Fruit fly (Drosophila melanogaster) whole organism, prepupa: ENCODE results near the gene CG5079.

ENCODE experiments used
- Blimp-1 ChIP-seq: fragments of 200-800 bp; sonication (Bioruptor generic); optimal IDR thresholded peaks from 3 replicates; lab custom pipeline; 2017; ENCODE audit warnings: missing biosample characterization, missing genetic modification characterization, mild to moderate bottlenecking, moderate library complexity, missing genetic modification reagents
- CG10631 ChIP-seq: fragments of 200-800 bp; sonication (Bioruptor generic); optimal IDR thresholded peaks from 2 replicates; lab custom pipeline; 2016; ENCODE audit warnings: missing biosample characterization, missing genetic modification characterization
- CG11294 ChIP-seq: fragments of 200-800 bp; sonication (Bioruptor generic); IDR thresholded peaks from 2 replicates; pipeline ENCODE4 v1.3.6; 2022; ENCODE audit warnings: missing biosample characterization, missing genetic modification characterization
- CG11762 ChIP-seq: fragments of 200-800 bp; sonication (Bioruptor generic); optimal IDR thresholded peaks from 3 replicates; lab custom pipeline; 2016; ENCODE audit warnings: missing biosample characterization, missing genetic modification characterization; ENCODE audit not compliant: insufficient read depth
- CG11902 ChIP-seq: fragments of 200-800 bp; sonication (Bioruptor generic); optimal IDR thresholded peaks from 3 replicates; lab custom pipeline; 2016; ENCODE audit warnings: missing biosample characterization, missing genetic modification characterization
- CG15336 ChIP-seq: fragments of 200-800 bp; sonication (Bioruptor generic); IDR thresholded peaks from 2 replicates; pipeline ENCODE4 v1.3.6; 2022; ENCODE audit warnings: missing biosample characterization, missing genetic modification characterization
- CG1621 ChIP-seq: fragments of 200-800 bp; sonication (Bioruptor generic); optimal IDR thresholded peaks from 3 replicates; lab custom pipeline; 2018; ENCODE audit warnings: missing biosample characterization, mild to moderate bottlenecking, missing genetic modification characterization
- CG16779 ChIP-seq: fragments of 200-800 bp; sonication (Bioruptor generic); optimal IDR thresholded peaks from 3 replicates; lab custom pipeline; 2017; ENCODE audit warnings: missing biosample characterization, mild to moderate bottlenecking, missing genetic modification characterization
- CG31627 ChIP-seq: fragments of 200-800 bp; sonication (Bioruptor generic); optimal IDR thresholded peaks from 3 replicates; lab custom pipeline; 2016; ENCODE audit warnings: missing biosample characterization, missing genetic modification characterization
- CG32006 ChIP-seq: fragments of 200-800 bp; sonication (Bioruptor generic); optimal IDR thresholded peaks from 3 replicates; lab custom pipeline; 2017; ENCODE audit warnings: missing biosample characterization, mild to moderate bottlenecking, missing genetic modification characterization
- CG34406 ChIP-seq: fragments of 200-800 bp; sonication (Bioruptor generic); optimal IDR thresholded peaks from 3 replicates; lab custom pipeline; 2016; ENCODE audit warnings: missing biosample characterization, missing genetic modification characterization
- CG3919 ChIP-seq: fragments of 200-800 bp; sonication (Bioruptor generic); optimal IDR thresholded peaks from 3 replicates; lab custom pipeline; 2016; ENCODE audit warnings: missing biosample characterization, missing genetic modification characterization
- CG4318 ChIP-seq: fragments of 200-800 bp; sonication (Bioruptor generic); optimal IDR thresholded peaks from 3 replicates; lab custom pipeline; 2017; ENCODE audit warnings: missing biosample characterization, mild to moderate bottlenecking, missing genetic modification characterization
- CG6276 ChIP-seq: fragments of 200-800 bp; sonication (Bioruptor generic); optimal IDR thresholded peaks from 2 replicates; lab custom pipeline; 2017; ENCODE audit warnings: missing biosample characterization, mild to moderate bottlenecking, missing genetic modification characterization
- CG6792 ChIP-seq: fragments of 200-800 bp; sonication (Bioruptor generic); optimal IDR thresholded peaks from 3 replicates; lab custom pipeline; 2016; ENCODE audit warnings: missing biosample characterization, missing genetic modification characterization
- CG6808 ChIP-seq: fragments of 200-800 bp; sonication (Bioruptor generic); optimal IDR thresholded peaks from 3 replicates; lab custom pipeline; 2017; ENCODE audit warnings: missing biosample characterization, missing genetic modification characterization, mild to moderate bottlenecking, moderate library complexity, missing genetic modification reagents
- CG8119 ChIP-seq: fragments of 200-800 bp; sonication (Bioruptor generic); IDR thresholded peaks from 3 replicates; pipeline ENCODE4 v1.3.6; 2022; ENCODE audit warnings: missing biosample characterization, missing genetic modification characterization
- CG9139 ChIP-seq: fragments of 200-800 bp; sonication (Bioruptor generic); optimal IDR thresholded peaks from 3 replicates; lab custom pipeline; 2017; ENCODE audit warnings: missing biosample characterization, mild to moderate bottlenecking, missing genetic modification characterization
- Eip75B ChIP-seq: fragments of 200-800 bp; sonication (Bioruptor generic); optimal IDR thresholded peaks from 3 replicates; lab custom pipeline; 2016; ENCODE audit warnings: missing biosample characterization, missing genetic modification characterization
- Eip78C ChIP-seq: fragments of 200-800 bp; sonication (Bioruptor generic); peaks from one replicate; lab custom pipeline; 2016; ENCODE audit warnings: missing biosample characterization, missing genetic modification characterization
- Ets21C ChIP-seq: fragments of 200-800 bp; sonication (Bioruptor generic); optimal IDR thresholded peaks from 3 replicates; lab custom pipeline; 2016; ENCODE audit warnings: missing biosample characterization, missing genetic modification characterization
- Ets96B ChIP-seq: fragments of 200-800 bp; optimal IDR thresholded peaks from 2 replicates; lab custom pipeline; 2019; ENCODE audit warnings: missing biosample characterization, mild to moderate bottlenecking, missing genetic modification characterization, moderate library complexity
- Gug ChIP-seq: fragments of 200-800 bp; sonication (Bioruptor generic); IDR thresholded peaks from 2 replicates; pipeline ENCODE4 v1.3.6; 2022; ENCODE audit warnings: missing biosample characterization, missing genetic modification characterization
- Hr38 ChIP-seq: sonication (Bioruptor generic); optimal IDR thresholded peaks from 2 replicates; lab custom pipeline; 2016; ENCODE audit warnings: missing biosample characterization, missing genetic modification characterization
- Hr39 ChIP-seq: fragments of 200-800 bp; sonication (Bioruptor generic); optimal IDR thresholded peaks from 2 replicates; lab custom pipeline; 2016; ENCODE audit warnings: missing biosample characterization, missing genetic modification characterization
- Hr4 ChIP-seq: fragments of 200-800 bp; sonication (Bioruptor generic); optimal IDR thresholded peaks from 3 replicates; lab custom pipeline; 2016; ENCODE audit warnings: missing biosample characterization, missing genetic modification characterization
- Lpt ChIP-seq: fragments of 200-800 bp; sonication (Bioruptor generic); optimal IDR thresholded peaks from 3 replicates; lab custom pipeline; 2016; ENCODE audit warnings: missing biosample characterization, missing genetic modification characterization
- Met ChIP-seq: fragments of 200-800 bp; sonication (Bioruptor generic); optimal IDR thresholded peaks from 3 replicates; lab custom pipeline; 2016; ENCODE audit warnings: missing biosample characterization, missing genetic modification characterization
- OdsH ChIP-seq: fragments of 200-800 bp; sonication (Bioruptor generic); optimal IDR thresholded peaks from 3 replicates; lab custom pipeline; 2016; ENCODE audit warnings: missing biosample characterization, missing genetic modification characterization
- Smox ChIP-seq: fragments of 200-800 bp; sonication (Bioruptor generic); optimal IDR thresholded peaks from 3 replicates; lab custom pipeline; 2016; ENCODE audit warnings: missing biosample characterization, missing genetic modification characterization
- Sox102F ChIP-seq: fragments of 200-800 bp; sonication (Bioruptor generic); optimal IDR thresholded peaks from 2 replicates; lab custom pipeline; 2016; ENCODE audit warnings: missing biosample characterization, mild to moderate bottlenecking, missing genetic modification characterization
- acj6 ChIP-seq: fragments of 200-800 bp; sonication (Bioruptor generic); optimal IDR thresholded peaks from 3 replicates; lab custom pipeline; 2016; ENCODE audit warnings: missing biosample characterization, missing genetic modification characterization
- dac ChIP-seq: fragments of 200-800 bp; sonication (Bioruptor generic); optimal IDR thresholded peaks from 2 replicates; lab custom pipeline; 2017; ENCODE audit warnings: missing biosample characterization, mild to moderate bottlenecking, missing genetic modification characterization
- dsx ChIP-seq: fragments of 200-800 bp; optimal IDR thresholded peaks from 3 replicates; lab custom pipeline; 2019; ENCODE audit warnings: missing biosample characterization, mild to moderate bottlenecking, missing genetic modification characterization, moderate library complexity; ENCODE audit not compliant: poor library complexity, severe bottlenecking
- eg ChIP-seq: fragments of 200-800 bp; sonication (Bioruptor generic); IDR thresholded peaks from 3 replicates; pipeline ENCODE4 v1.3.6; 2022; ENCODE audit warnings: missing biosample characterization, missing genetic modification characterization
- esn ChIP-seq: fragments of 200-800 bp; sonication (Bioruptor generic); optimal IDR thresholded peaks from 2 replicates; lab custom pipeline; 2016; ENCODE audit warnings: missing biosample characterization, mild to moderate bottlenecking, missing genetic modification characterization, moderate library complexity
- fd59A ChIP-seq: fragments of 200-800 bp; sonication (Bioruptor generic); optimal IDR thresholded peaks from 2 replicates; lab custom pipeline; 2017; ENCODE audit warnings: missing biosample characterization, mild to moderate bottlenecking, missing genetic modification characterization, missing genetic modification reagents
- fd85E ChIP-seq: fragments of 200-800 bp; sonication (Bioruptor generic); optimal IDR thresholded peaks from 3 replicates; lab custom pipeline; 2016; ENCODE audit warnings: missing biosample characterization, missing genetic modification characterization
- lz ChIP-seq: fragments of 200-800 bp; sonication (Bioruptor generic); optimal IDR thresholded peaks from 3 replicates; lab custom pipeline; 2016; ENCODE audit warnings: missing biosample characterization, missing genetic modification characterization
- net ChIP-seq: fragments of 200-800 bp; sonication (Bioruptor generic); optimal IDR thresholded peaks from 3 replicates; lab custom pipeline; 2016; ENCODE audit warnings: missing biosample characterization, missing genetic modification characterization
- pdm3 ChIP-seq: fragments of 200-800 bp; sonication (Bioruptor generic); optimal IDR thresholded peaks from 3 replicates; lab custom pipeline; 2016; ENCODE audit warnings: missing biosample characterization, missing genetic modification characterization
- salr ChIP-seq, 2 experiments: fragments of 200-800 bp; sonication (Bioruptor generic); optimal IDR thresholded peaks; 3 replicates each; lab custom pipeline; 2016 to 2018; ENCODE audit warnings: missing biosample characterization in 2 of 2, missing genetic modification characterization in 2 of 2, mild to moderate bottlenecking in 1 of 2
- svp ChIP-seq: fragments of 200-800 bp; sonication (Bioruptor generic); peaks from one replicate; lab custom pipeline; 2016; ENCODE audit warnings: missing biosample characterization, missing genetic modification characterization
- topi ChIP-seq: fragments of 200-800 bp; sonication (Bioruptor generic); optimal IDR thresholded peaks from 3 replicates; lab custom pipeline; 2016; ENCODE audit warnings: missing biosample characterization, missing genetic modification characterization
- vri ChIP-seq: fragments of 200-800 bp; sonication (Bioruptor generic); optimal IDR thresholded peaks from 3 replicates; lab custom pipeline; 2016; ENCODE audit warnings: missing biosample characterization, mild to moderate bottlenecking, missing genetic modification characterization

CG5079 gene

dm6 chr3R:25626625-25627275 is 13.3 kb downstream of the CG5079 start, which contains the start of gene Ssadh:
TSS of gene Ssadh (minus strand) at chr3R:25626924.
- no peak for TF ChIP-seq Smox
- TF ChIP-seq esn = peak; percentile 6
- TF ChIP-seq Eip78C = peak; percentile 49
- TF ChIP-seq Sox102F (GFP tag; lab: Kevin White, UChicago) = no peak
- TF ChIP-seq CG3919 = no peak
- no peak for TF ChIP-seq net
- TF ChIP-seq CG1621 = no peak
- TF ChIP-seq Eip75B (GFP tag; lab: Kevin White, UChicago) = no peak
- no peak for TF ChIP-seq Hr4 (GFP tag; lab: Kevin White, UChicago)
- no peak for TF ChIP-seq svp

dm6 chr3R:25628657-25629056 is 15.2 kb downstream of the CG5079 start:
- TF ChIP-seq CG6792 (GFP tag; lab: Kevin White, UChicago) = no peak
- no peak for TF ChIP-seq CG9139 (GFP tag; lab: Kevin White, UChicago)

- TF ChIP-seq CG31627 (GFP tag; lab: Kevin White, UChicago) (no peak), Met (GFP tag; lab: Kevin White, UChicago) (no peak)
Observed at dm6 chr3R:25630541-25630940, 17.1 kb downstream of the CG5079 start.

- TF ChIP-seq CG6276 (GFP tag; lab: Kevin White, UChicago) = no peak
- no peak for TF ChIP-seq OdsH (GFP tag; lab: Kevin White, UChicago)
- TF ChIP-seq CG16779 (tag; lab: Kevin White, UChicago) = no peak
- TF ChIP-seq Lpt (GFP tag; lab: Kevin White, UChicago) = no peak
- peak; percentile 13 for TF ChIP-seq fd59A (GFP tag; lab: Kevin White, UChicago)
- TF ChIP-seq CG6808 (GFP tag; lab: Kevin White, UChicago) = no peak
- TF ChIP-seq topi (GFP tag; lab: Kevin White, UChicago) = peak; percentile 45
- TF ChIP-seq CG8119 (GFP tag; lab: Robert Waterston, UW) = no peak
- TF ChIP-seq Hr4 (GFP tag; lab: Kevin White, UChicago) = no peak
- no peak for TF ChIP-seq Hr38
- TF ChIP-seq pdm3 (GFP tag; lab: Kevin White, UChicago) = no peak
- TF ChIP-seq Blimp-1 = no peak
- no peak for TF ChIP-seq Gug (GFP tag; lab: Robert Waterston, UW)
- TF ChIP-seq Ets21C (GFP tag; lab: Kevin White, UChicago) = no peak
- no peak for TF ChIP-seq CG34406 (GFP tag; lab: Kevin White, UChicago)
- TF ChIP-seq CG1621 = no peak
- TF ChIP-seq Eip78C = peak; percentile 80
- TF ChIP-seq CG4318 (GFP tag; lab: Kevin White, UChicago) = no peak
- TF ChIP-seq salr (GFP tag; optimal IDR thresholded peaks at IDR 0.05; lab: Kevin White, UChicago) = no peak
- TF ChIP-seq CG15336 (GFP tag; lab: Robert Waterston, UW) = no peak
- no peak for TF ChIP-seq vri
- peak; percentile 15 for TF ChIP-seq CG3919
- peak; percentile 43 for TF ChIP-seq Hr39 (GFP tag; lab: Kevin White, UChicago)
- TF ChIP-seq dsx = no peak
- TF ChIP-seq lz (GFP tag; lab: Kevin White, UChicago) = peak; percentile 55
- no peak for TF ChIP-seq Eip75B (GFP tag; lab: Kevin White, UChicago)
- TF ChIP-seq CG32006 (GFP tag; lab: Kevin White, UChicago) = no peak
- TF ChIP-seq fd85E (GFP tag; lab: Kevin White, UChicago) = no peak
- peak; percentile 45 for TF ChIP-seq Smox
- no peak for TF ChIP-seq CG9139 (GFP tag; lab: Kevin White, UChicago)
- no peak for TF ChIP-seq net
- TF ChIP-seq esn = peak; percentile 55
- TF ChIP-seq acj6 = peak; percentile 18
- TF ChIP-seq CG11762 (GFP tag; lab: Kevin White, UChicago) = peak; percentile 17
- TF ChIP-seq eg (GFP tag; lab: Robert Waterston, UW) = no peak
- TF ChIP-seq CG11294 = no peak
- peak; percentile 15 for TF ChIP-seq Ets96B (tag; lab: Kevin White, UChicago)
- TF ChIP-seq CG11902 = peak; percentile 33
- peak; percentile 55 for TF ChIP-seq svp
- no peak for TF ChIP-seq CG10631 (GFP tag; lab: Kevin White, UChicago)
- no peak for TF ChIP-seq dac (GFP tag; lab: Kevin White, UChicago)
Observed at dm6 chr3R:25631079-25631478, 17.6 kb downstream of the CG5079 start.
